Worm (Caenorhabditis elegans): Measurements from ENCODE around the gene srm-6.

ce11 chrV:14331477-14331876 is 5.3 kb upstream of the srm-6 start, which contains the start of gene F47B8.8:
- TF ChIP-seq unc-55 (GFP tag; optimal IDR thresholded peaks at IDR 0.05) (no peak), pqm-1 (tag; optimal IDR thresholded peaks at IDR 0.05) (no peak)
